Worm (Caenorhabditis elegans) whole organism, L4/young adult: ENCODE data around the gene T02G5.14.

Experiments used
- W03F9.2 ChIP-seq: fragments of 150-350 bp; optimal IDR thresholded peaks from 2 replicates; lab custom pipeline; 2014; ENCODE audit warnings: missing biosample characterization, missing genetic modification characterization
- dao-5 ChIP-seq: sonication (generic microtip); optimal IDR thresholded peaks from 2 replicates; lab custom pipeline; 2016; ENCODE audit warnings: missing genotype, missing genetic modification characterization, moderate library complexity, missing compliant biosample characterization
- him-1 ChIP-seq: sonication (generic microtip); optimal IDR thresholded peaks from 2 replicates; lab custom pipeline; 2016; ENCODE audit warnings: missing genotype, missing genetic modification reagents, missing genetic modification characterization, missing compliant biosample characterization

The T02G5.14 gene

ce11 chrII:7126457-7126856 is 42.3 kb downstream of the T02G5.14 start, which contains the start of gene F10E7.1:
Gene F10E7.1, plus strand, starts transcription at chrII:7126757.
- TF ChIP-seq dao-5 (tag; lab: Kevin White, UChicago) (no peak), W03F9.2 (no peak), him-1 (tag; lab: Kevin White, UChicago) (no peak)

ce11 chrII:7131871-7132693 is 48.0 kb downstream of the T02G5.14 start, which contains the start of the genes T07F8.4 and gld-3:
Gene T07F8.4, minus strand, starts transcription at chrII:7132032.
Gene gld-3, plus strand, starts transcription at chrII:7132643.
- TF ChIP-seq dao-5 (tag; lab: Kevin White, UChicago) (no peak), W03F9.2 (peak; percentile 47), him-1 (tag; lab: Kevin White, UChicago) (no peak)

- TF ChIP-seq W03F9.2: no peak
- TF ChIP-seq him-1 (tag; lab: Kevin White, UChicago): no peak
- TF ChIP-seq dao-5 (tag; lab: Kevin White, UChicago): no peak
Measured at ce11 chrII:7139064-7139463, 54.9 kb downstream of the T02G5.14 start.
